Worm (Caenorhabditis elegans): ENCODE data around the gene Y43F8B.22.

DNA sequence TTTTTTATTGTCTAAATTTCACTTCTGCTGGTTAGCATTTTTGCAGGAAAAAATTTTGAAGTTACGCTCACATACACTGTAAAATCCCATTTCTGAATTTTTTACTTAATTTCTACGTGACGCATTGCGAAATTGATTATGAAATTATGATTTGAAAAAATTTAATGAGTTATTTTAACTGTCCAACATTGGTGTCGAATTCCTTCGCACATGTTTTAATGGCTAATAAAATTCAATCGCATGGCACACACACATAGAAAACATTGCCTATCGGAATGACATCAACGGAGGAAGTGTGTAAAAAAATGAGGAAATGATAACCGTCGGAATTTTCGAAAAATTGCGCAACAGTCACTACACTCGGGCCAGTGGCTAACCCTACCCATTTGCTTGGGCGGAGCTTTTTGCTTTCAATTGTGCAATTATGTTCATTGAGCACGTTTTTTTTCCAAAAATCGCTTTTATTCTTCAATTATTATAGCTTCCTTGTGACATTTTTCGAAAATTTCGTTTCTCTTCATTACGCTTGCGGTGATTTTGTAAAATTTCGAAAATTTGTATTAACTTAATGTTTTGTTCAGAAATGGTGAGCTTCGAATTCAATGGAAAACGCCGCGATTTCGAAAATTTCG lies 48.7 kb upstream of the Y43F8B.22 start, which contains the start of gene C25F9.16:
- TF ChIP-seq C08G9.2 (tag; optimal IDR thresholded peaks at IDR 0.05), result no peak
- no peak for TF ChIP-seq K02D7.2 (tag; optimal IDR thresholded peaks at IDR 0.05)
- no peak for TF ChIP-seq sox-4 (tag; optimal IDR thresholded peaks at IDR 0.05)
- TF ChIP-seq syd-9 (tag; optimal IDR thresholded peaks at IDR 0.05), result no peak
- no peak for TF ChIP-seq tbx-2 (tag; optimal IDR thresholded peaks at IDR 0.05)
- TF ChIP-seq madf-2 (tag; optimal IDR thresholded peaks at IDR 0.05), result no peak
- no peak for TF ChIP-seq ama-1 (optimal IDR thresholded peaks at IDR 0.05)
- no peak for TF ChIP-seq ceh-6 (GFP tag; optimal IDR thresholded peaks at IDR 0.05)
- no peak for TF ChIP-seq ceh-48 (tag; optimal IDR thresholded peaks at IDR 0.05)
- TF ChIP-seq pqm-1 (tag; optimal IDR thresholded peaks at IDR 0.05), result no peak
- no peak for TF ChIP-seq ref-2 (tag; optimal IDR thresholded peaks at IDR 0.05)
- TF ChIP-seq nhr-11 (tag; optimal IDR thresholded peaks at IDR 0.05), result no peak
- TF ChIP-seq F13H6.1 (tag; optimal IDR thresholded peaks at IDR 0.05), result no peak

Measured in whole organism, late embryonic.